Worm (Caenorhabditis elegans): ENCODE data around the gene mop-25.1.
A peak's percentile ranks its signal among the peaks of the same experiment; 100 is the strongest.

Gene mop-25.1

ce11 chrX:3969353-3969752 lies 42.7 kb upstream of the mop-25.1 start (continued):
- TF ChIP-seq spr-3 (GFP tag; optimal IDR thresholded peaks at IDR 0.05): no peak
- TF ChIP-seq lin-39 (tag; optimal IDR thresholded peaks at IDR 0.05): no peak
- TF ChIP-seq nhr-6 (tag; optimal IDR thresholded peaks at IDR 0.05): no peak
- peak; percentile 64 for TF ChIP-seq nhr-42 (GFP tag; IDR thresholded peaks at IDR 0.05)
- no peak for TF ChIP-seq ceh-44 (GFP tag; IDR thresholded peaks at IDR 0.05)
- TF ChIP-seq unc-130 (GFP tag; optimal IDR thresholded peaks at IDR 0.05): no peak
- no peak for TF ChIP-seq nhr-28 (tag; optimal IDR thresholded peaks at IDR 0.05)
- TF ChIP-seq gei-8 (GFP tag; optimal IDR thresholded peaks at IDR 0.05): no peak
- no peak for TF ChIP-seq Y5F2A.4 (GFP tag; optimal IDR thresholded peaks at IDR 0.05)
- no peak for TF ChIP-seq aly-2 (tag; optimal IDR thresholded peaks at IDR 0.05)
- TF ChIP-seq T20F7.1 (GFP tag; optimal IDR thresholded peaks at IDR 0.05): no peak
- TF ChIP-seq ztf-7 (tag; optimal IDR thresholded peaks at IDR 0.05): no peak
- no peak for TF ChIP-seq lin-15B (tag; optimal IDR thresholded peaks at IDR 0.05)
- TF ChIP-seq mes-2 (tag; optimal IDR thresholded peaks at IDR 0.05; ENCODE audit: poor library complexity, severe bottlenecking): peak; percentile 72
- TF ChIP-seq daf-16 (GFP tag; optimal IDR thresholded peaks at IDR 0.05): peak in 1 of 2 experiments; percentile 24
- peak; percentile 13 for TF ChIP-seq daf-16 (tag; optimal IDR thresholded peaks at IDR 0.05)
- TF ChIP-seq mdl-1 (tag; optimal IDR thresholded peaks at IDR 0.05): no peak
- TF ChIP-seq lsy-2 (tag; optimal IDR thresholded peaks at IDR 0.05): no peak
- no peak for TF ChIP-seq fkh-10 (GFP tag; optimal IDR thresholded peaks at IDR 0.05)
- no peak for TF ChIP-seq unc-62 (GFP tag; optimal IDR thresholded peaks at IDR 0.05 in 1 of 2)
- TF ChIP-seq unc-62 (tag; optimal IDR thresholded peaks at IDR 0.05): no peak

ce11 chrX:3969980-3970403 lies 42.0 kb upstream of the mop-25.1 start:
- TF ChIP-seq ceh-32 (tag; optimal IDR thresholded peaks at IDR 0.05; ENCODE audit: poor library complexity): no peak
- TF ChIP-seq Y105C5A.15 (GFP tag; IDR thresholded peaks at IDR 0.05): peak; percentile 45; the same call in 1 of the 2 replicates
- TF ChIP-seq ces-1 (GFP tag; optimal IDR thresholded peaks at IDR 0.05): no peak
- TF ChIP-seq nhr-42 (GFP tag; IDR thresholded peaks at IDR 0.05): peak; percentile 88
- no peak for TF ChIP-seq pqm-1 (tag; optimal IDR thresholded peaks at IDR 0.05)
- TF ChIP-seq T26A8.4 (GFP tag; IDR thresholded peaks at IDR 0.05): peak; percentile 83
- TF ChIP-seq arid-1 (GFP tag; conservative IDR thresholded peaks at IDR 0.05): peak; percentile 87
- peak; percentile 59 for TF ChIP-seq Y5F2A.4 (GFP tag; optimal IDR thresholded peaks at IDR 0.05)
- no peak for TF ChIP-seq fos-1 (tag; optimal IDR thresholded peaks at IDR 0.05)
- peak; percentile 18 to 60 for TF ChIP-seq hif-1 (tag; optimal IDR thresholded peaks at IDR 0.05)
- TF ChIP-seq sdz-12 (GFP tag; optimal IDR thresholded peaks at IDR 0.05): peak; percentile 69
- TF ChIP-seq R02D3.7 (tag; optimal IDR thresholded peaks at IDR 0.05): no peak
- peak; percentile 78 for TF ChIP-seq mdt-29 (GFP tag; IDR thresholded peaks at IDR 0.05)
- TF ChIP-seq lin-13 (GFP tag; optimal IDR thresholded peaks at IDR 0.05): peak; percentile 15
- TF ChIP-seq egl-27 (tag; optimal IDR thresholded peaks at IDR 0.05): no peak
- peak; percentile 64 for TF ChIP-seq gei-8 (GFP tag; optimal IDR thresholded peaks at IDR 0.05)
- TF ChIP-seq nhr-111 (GFP tag; optimal IDR thresholded peaks at IDR 0.05): peak; percentile 50
- 0 out of 2 replicates have a peak, but pooled peaks have one; percentile 74 for TF ChIP-seq Y75B8A.6 (GFP tag; IDR thresholded peaks at IDR 0.05)
- TF ChIP-seq nhr-10 (tag; optimal IDR thresholded peaks at IDR 0.05): no peak
- peak; percentile 66 to 75 for TF ChIP-seq daf-16 (GFP tag; optimal IDR thresholded peaks at IDR 0.05)
- peak; percentile 86 for TF ChIP-seq daf-16 (tag; optimal IDR thresholded peaks at IDR 0.05)
- TF ChIP-seq daf-12 (tag; optimal IDR thresholded peaks at IDR 0.05): no peak
- TF ChIP-seq cey-2 (tag; optimal IDR thresholded peaks at IDR 0.05; ENCODE audit: borderline replicate concordance, insufficient read depth): no peak
- TF ChIP-seq nhr-25 (tag; optimal IDR thresholded peaks at IDR 0.05; ENCODE audit: borderline replicate concordance, insufficient read depth): peak; percentile 46
- TF ChIP-seq mdl-1 (tag; optimal IDR thresholded peaks at IDR 0.05): peak in 1 of 2 experiments; percentile 78
- TF ChIP-seq ztf-7 (tag; optimal IDR thresholded peaks at IDR 0.05): peak; percentile 14
- TF ChIP-seq mxl-2 (GFP tag; conservative IDR thresholded peaks at IDR 0.05): peak; percentile 87
- TF ChIP-seq zfp-3 (GFP tag; conservative IDR thresholded peaks at IDR 0.05): peak; percentile 78; the same call in 1 of the 2 replicates
- no peak for TF ChIP-seq F10B5.3 (tag; optimal IDR thresholded peaks at IDR 0.05)
- peak; percentile 88 for TF ChIP-seq vab-7 (GFP tag; IDR thresholded peaks at IDR 0.05)
- peak; percentile 88 for TF ChIP-seq pha-4 (GFP tag; IDR thresholded peaks at IDR 0.05)
- no peak for TF ChIP-seq pha-4 (tag; optimal IDR thresholded peaks at IDR 0.05)
- peak; percentile 15 for TF ChIP-seq T20F7.1 (GFP tag; optimal IDR thresholded peaks at IDR 0.05)
- TF ChIP-seq snpc-1.2 (GFP tag; IDR thresholded peaks at IDR 0.05): peak; percentile 93
- no peak for TF ChIP-seq zfp-2 (tag; optimal IDR thresholded peaks at IDR 0.05)
- TF ChIP-seq set-16 (GFP tag; IDR thresholded peaks at IDR 0.05): peak; percentile 66

All from whole organism, L4 larva.